Fruit fly (Drosophila melanogaster): ENCODE results near the gene CG5162.
A peak's percentile ranks its signal among the peaks of the same experiment; 100 is the strongest.

dm6 chrX:17178484-17178921, 36.6 kb upstream of the CG5162 start:
- TF ChIP-seq kni (GFP tag; optimal IDR thresholded peaks at IDR 0.05): peak; percentile 77
- peak; percentile 20 for TF ChIP-seq MESR4 (GFP tag; optimal IDR thresholded peaks at IDR 0.05)
- peak; percentile 97 for TF ChIP-seq kay (GFP tag; optimal IDR thresholded peaks at IDR 0.05)
- peak; percentile 64 for TF ChIP-seq CG7928 (GFP tag; optimal IDR thresholded peaks at IDR 0.05)
- TF ChIP-seq Hr78 (GFP tag; optimal IDR thresholded peaks at IDR 0.05): peak in 1 of 2 experiments; percentile 93
- TF ChIP-seq CG12104 (GFP tag; optimal IDR thresholded peaks at IDR 0.05): peak; percentile 94
- TF ChIP-seq lmd (GFP tag; IDR thresholded peaks at IDR 0.05): peak; percentile 99
- no peak for TF ChIP-seq fu2 (GFP tag; optimal IDR thresholded peaks at IDR 0.05)
- no peak for TF ChIP-seq sc (optimal IDR thresholded peaks at IDR 0.05)
- TF ChIP-seq sc (GFP tag; optimal IDR thresholded peaks at IDR 0.05): no peak
